Fruit fly (Drosophila melanogaster) whole organism, embryonic: ENCODE measurements around the gene NK7.1.
A peak's percentile ranks its signal among the peaks of the same experiment; 100 is the strongest.

Experiments
- Abd-B ChIP-seq: fragments of 200-800 bp; sonication (Bioruptor generic); optimal IDR thresholded peaks from 2 replicates; lab custom pipeline; 2018; ENCODE audit warnings: missing biosample characterization, mild to moderate bottlenecking, missing genetic modification characterization, moderate library complexity
- Ada2b ChIP-seq: fragments of 200-800 bp; sonication (Bioruptor generic); IDR thresholded peaks from 2 replicates; pipeline ENCODE4 v1.3.6; 2022; ENCODE audit warnings: missing biosample characterization, missing genetic modification characterization
- BtbVII ChIP-seq: fragments of 200-800 bp; sonication (Bioruptor generic); optimal IDR thresholded peaks from 3 replicates; lab custom pipeline; 2017; ENCODE audit warnings: missing biosample characterization, mild to moderate bottlenecking, missing genetic modification characterization
- CG10209 ChIP-seq: fragments of 200-800 bp; sonication (Bioruptor generic); optimal IDR thresholded peaks from 3 replicates; lab custom pipeline; 2017; ENCODE audit warnings: missing biosample characterization, mild to moderate bottlenecking, missing genetic modification characterization, missing genetic modification reagents
- CG1024 ChIP-seq: fragments of 200-800 bp; sonication (Bioruptor generic); IDR thresholded peaks from 2 replicates; pipeline ENCODE4 v1.3.6; 2022; ENCODE audit warnings: missing biosample characterization, missing genetic modification characterization
- CG10274 ChIP-seq: fragments of 200-800 bp; sonication (Bioruptor generic); optimal IDR thresholded peaks from 3 replicates; lab custom pipeline; 2017; ENCODE audit warnings: missing biosample characterization, mild to moderate bottlenecking, missing genetic modification characterization
- CG10366 ChIP-seq: fragments of 200-800 bp; sonication (Bioruptor generic); IDR thresholded peaks from 2 replicates; pipeline ENCODE4 v1.3.6; 2022; ENCODE audit warnings: missing biosample characterization, missing genetic modification characterization
- CG11093 ChIP-seq: fragments of 200-800 bp; sonication (Bioruptor generic); IDR thresholded peaks from 3 replicates; pipeline ENCODE4 v1.3.6; 2022; ENCODE audit warnings: missing biosample characterization, missing genetic modification characterization
- CG11247 ChIP-seq: fragments of 200-800 bp; sonication (Bioruptor generic); IDR thresholded peaks from 2 replicates; pipeline ENCODE4 v1.3.6; 2022; ENCODE audit warnings: missing biosample characterization, missing genetic modification characterization
- CG12219 ChIP-seq: fragments of 200-800 bp; sonication (Bioruptor generic); optimal IDR thresholded peaks from 3 replicates; lab custom pipeline; 2018; ENCODE audit warnings: missing biosample characterization, mild to moderate bottlenecking, missing genetic modification characterization
- CG12659 ChIP-seq: fragments of 200-800 bp; sonication (Bioruptor generic); optimal IDR thresholded peaks from 3 replicates; lab custom pipeline; 2017; ENCODE audit warnings: mild to moderate bottlenecking, missing biosample characterization, missing genetic modification reagents, missing genetic modification characterization
- CG13296 ChIP-seq: fragments of 200-800 bp; sonication (Bioruptor generic); optimal IDR thresholded peaks from 3 replicates; lab custom pipeline; 2018; ENCODE audit warnings: missing biosample characterization, mild to moderate bottlenecking, missing genetic modification characterization
- CG17328 ChIP-seq: fragments of 200-800 bp; sonication (Bioruptor generic); IDR thresholded peaks from 2 replicates; pipeline ENCODE4 v1.3.6; 2022; ENCODE audit warnings: missing biosample characterization, missing genetic modification characterization
- CG17912 ChIP-seq: fragments of 200-800 bp; sonication (Bioruptor generic); optimal IDR thresholded peaks from 2 replicates; lab custom pipeline; 2018; ENCODE audit warnings: missing biosample characterization, mild to moderate bottlenecking, missing genetic modification characterization
- CG1792 ChIP-seq: fragments of 200-800 bp; sonication (Bioruptor generic); optimal IDR thresholded peaks from 2 replicates; lab custom pipeline; 2016; ENCODE audit warnings: missing biosample characterization, missing genetic modification characterization
- CG1832 ChIP-seq: fragments of 200-800 bp; sonication (Bioruptor generic); optimal IDR thresholded peaks from 2 replicates; lab custom pipeline; 2017; ENCODE audit warnings: missing biosample characterization, mild to moderate bottlenecking, missing genetic modification characterization, inconsistent platforms
- CG2889 ChIP-seq: fragments of 200-800 bp; sonication (Bioruptor generic); IDR thresholded peaks from 3 replicates; pipeline ENCODE4 v1.3.6; 2022; ENCODE audit warnings: missing biosample characterization, missing genetic modification characterization
- CG30431 ChIP-seq: fragments of 200-800 bp; sonication (Bioruptor generic); optimal IDR thresholded peaks from 2 replicates; lab custom pipeline; 2017; ENCODE audit warnings: missing biosample characterization, missing genetic modification characterization
- CG42726 ChIP-seq: fragments of 200-800 bp; sonication (Bioruptor generic); IDR thresholded peaks from 2 replicates; pipeline ENCODE4 v1.3.6; 2022; ENCODE audit warnings: missing biosample characterization, missing genetic modification characterization; ENCODE audit not compliant: partially characterized antibody
- CG4820 ChIP-seq: fragments of 200-800 bp; sonication (Bioruptor generic); optimal IDR thresholded peaks from 3 replicates; lab custom pipeline; 2016; ENCODE audit warnings: missing biosample characterization, missing genetic modification characterization
- CG6683 ChIP-seq: fragments of 200-800 bp; sonication (Bioruptor generic); optimal IDR thresholded peaks from 2 replicates; lab custom pipeline; 2017; ENCODE audit warnings: missing biosample characterization, mild to moderate bottlenecking, missing genetic modification characterization, missing genetic modification reagents
- CG7928 ChIP-seq: fragments of 200-800 bp; sonication (Bioruptor generic); optimal IDR thresholded peaks from 2 replicates; lab custom pipeline; 2017; ENCODE audit warnings: missing biosample characterization, mild to moderate bottlenecking, missing genetic modification characterization
- CTCF ChIP-seq: fragments of 200-800 bp; sonication (Bioruptor generic); optimal IDR thresholded peaks from 2 replicates; lab custom pipeline; 2017; ENCODE audit warnings: missing biosample characterization, mild to moderate bottlenecking, missing genetic modification characterization, moderate library complexity
- Dfd ChIP-seq, 2 experiments: fragments of >200 bp; optimal IDR thresholded peaks; 2 replicates each; lab custom pipeline; 2017; ENCODE audit warnings: missing biosample characterization in 2 of 2, missing genetic modification characterization in 2 of 2
- E2f1 ChIP-seq: fragments of 200-800 bp; sonication (Bioruptor generic); IDR thresholded peaks from 2 replicates; pipeline ENCODE4 v1.3.6; 2022; ENCODE audit warnings: missing biosample characterization, missing genetic modification characterization
- E2f2 ChIP-seq: fragments of 200-800 bp; sonication (Bioruptor generic); IDR thresholded peaks from 2 replicates; pipeline ENCODE4 v1.3.6; 2022; ENCODE audit warnings: missing biosample characterization, missing genetic modification characterization
- HLH3B ChIP-seq: fragments of 200-800 bp; sonication (Bioruptor generic); IDR thresholded peaks from 2 replicates; pipeline ENCODE4 v1.3.6; 2022; ENCODE audit warnings: missing biosample characterization, missing genetic modification characterization
- Hmx ChIP-seq: fragments of 200-800 bp; sonication (Bioruptor generic); optimal IDR thresholded peaks from 2 replicates; lab custom pipeline; 2016; ENCODE audit warnings: missing biosample characterization, missing genetic modification characterization
- MBD-R2 ChIP-seq: fragments of 200-800 bp; sonication (Bioruptor generic); IDR thresholded peaks from 2 replicates; pipeline ENCODE4 v1.3.6; 2022; ENCODE audit warnings: missing biosample characterization, missing genetic modification characterization
- Nf-YA ChIP-seq: fragments of 200-800 bp; sonication (Bioruptor generic); IDR thresholded peaks from 2 replicates; pipeline ENCODE4 v1.3.6; 2022; ENCODE audit warnings: missing biosample characterization, missing genetic modification characterization
- NfI ChIP-seq: fragments of 200-800 bp; sonication (Bioruptor generic); optimal IDR thresholded peaks from 3 replicates; lab custom pipeline; 2018; ENCODE audit warnings: missing biosample characterization, mild to moderate bottlenecking, missing genetic modification characterization, moderate library complexity
- Side ChIP-seq: fragments of 200-800 bp; sonication (Bioruptor generic); optimal IDR thresholded peaks from 2 replicates; lab custom pipeline; 2016; ENCODE audit warnings: missing biosample characterization, missing genetic modification characterization
- Tbp ChIP-seq: fragments of >200 bp; optimal IDR thresholded peaks from 2 replicates; lab custom pipeline; 2018; ENCODE audit warnings: missing biosample characterization, missing genetic modification characterization
- Xrp1 ChIP-seq: fragments of 200-800 bp; sonication (Bioruptor generic); IDR thresholded peaks from 2 replicates; pipeline ENCODE4 v1.3.6; 2022; ENCODE audit warnings: missing biosample characterization, missing genetic modification characterization
- caup ChIP-seq: fragments of 200-800 bp; sonication (Bioruptor generic); optimal IDR thresholded peaks from 3 replicates; lab custom pipeline; 2017; ENCODE audit warnings: missing biosample characterization, mild to moderate bottlenecking, missing genetic modification characterization, moderate library complexity; ENCODE audit not compliant: severe bottlenecking
- gcm2 ChIP-seq: fragments of 200-800 bp; sonication (Bioruptor generic); optimal IDR thresholded peaks from 2 replicates; lab custom pipeline; 2016; ENCODE audit warnings: missing biosample characterization, missing genetic modification characterization
- gro ChIP-seq: fragments of 200-800 bp; sonication (Bioruptor generic); optimal IDR thresholded peaks from 2 replicates; lab custom pipeline; 2016; ENCODE audit warnings: missing biosample characterization, missing genetic modification characterization
- mld ChIP-seq: fragments of 200-800 bp; sonication (Bioruptor generic); IDR thresholded peaks from 3 replicates; pipeline ENCODE4 v1.3.6; 2022; ENCODE audit warnings: missing biosample characterization, missing genetic modification characterization; ENCODE audit not compliant: partially characterized antibody
- nau ChIP-seq: fragments of 200-800 bp; sonication (Bioruptor generic); optimal IDR thresholded peaks from 3 replicates; lab custom pipeline; 2017; ENCODE audit warnings: missing biosample characterization, mild to moderate bottlenecking, missing genetic modification characterization, missing genetic modification reagents
- nmo ChIP-seq: fragments of 200-800 bp; sonication (Bioruptor generic); optimal IDR thresholded peaks from 2 replicates; lab custom pipeline; 2018; ENCODE audit warnings: missing biosample characterization, mild to moderate bottlenecking, missing genetic modification characterization, moderate library complexity
- sc ChIP-seq, 3 experiments: fragments of >200 bp in 2 of 3; fragments of 200-800 bp in 1 of 3; sonication (Bioruptor generic) in 1 of 3; optimal IDR thresholded peaks; 2 replicates in 2 of 3; 3 replicates in 1 of 3; lab custom pipeline; 2017; ENCODE audit warnings: mild to moderate bottlenecking in 1 of 3, missing biosample characterization in 1 of 3, missing genetic modification characterization in 1 of 3, missing genetic modification reagents in 1 of 3
- tgo ChIP-seq: fragments of 200-800 bp; sonication (Bioruptor generic); IDR thresholded peaks from 3 replicates; pipeline ENCODE4 v1.3.6; 2022; ENCODE audit warnings: missing biosample characterization, missing genetic modification characterization
- tin ChIP-seq: fragments of 200-800 bp; sonication (Bioruptor generic); optimal IDR thresholded peaks from 3 replicates; lab custom pipeline; 2016; ENCODE audit warnings: missing biosample characterization, missing genetic modification characterization
- trem ChIP-seq: fragments of 200-800 bp; optimal IDR thresholded peaks from 3 replicates; lab custom pipeline; 2019; ENCODE audit warnings: missing biosample characterization, mild to moderate bottlenecking, missing genetic modification characterization, moderate library complexity
- vfl ChIP-seq: fragments of 200-800 bp; sonication (Bioruptor generic); optimal IDR thresholded peaks from 2 replicates; lab custom pipeline; 2016; ENCODE audit warnings: missing biosample characterization, missing genetic modification characterization
- wek ChIP-seq: fragments of 200-800 bp; sonication (Bioruptor generic); optimal IDR thresholded peaks from 3 replicates; lab custom pipeline; 2018; ENCODE audit warnings: missing biosample characterization, mild to moderate bottlenecking, missing genetic modification characterization, moderate library complexity
- zen ChIP-seq: fragments of 200-800 bp; sonication (Bioruptor generic); optimal IDR thresholded peaks from 3 replicates; lab custom pipeline; 2018; ENCODE audit warnings: missing biosample characterization, mild to moderate bottlenecking, missing genetic modification characterization, moderate library complexity
- zfh1 ChIP-seq: fragments of 200-800 bp; sonication (Bioruptor generic); IDR thresholded peaks from 3 replicates; pipeline ENCODE4 v1.3.6; 2022; ENCODE audit warnings: missing biosample characterization, missing genetic modification characterization

Gene NK7.1

dm6 chr3R:14373828-14374217, 1.1 kb upstream of the NK7.1 start (continued):
- TF ChIP-seq CG10209 (no peak), HLH3B (GFP tag; lab: Robert Waterston, UW) (0 out of 2 replicates have a peak, but pooled peaks have one; percentile 27), zfh1 (GFP tag; lab: Robert Waterston, UW) (no peak), Xrp1 (GFP tag; lab: Robert Waterston, UW) (peak; percentile 23; the same call in 1 of the 2 replicates), Ada2b (GFP tag; lab: Robert Waterston, UW) (no peak), tin (GFP tag; lab: Kevin White, UChicago) (no peak), vfl (GFP tag; lab: Kevin White, UChicago) (no peak), Nf-YA (GFP tag; lab: Robert Waterston, UW) (no peak), MBD-R2 (GFP tag; lab: Robert Waterston, UW) (no peak)

dm6 chr3R:14373192-14373827, 559 bp upstream of the NK7.1 start:
- TF ChIP-seq CG11093 (GFP tag; lab: Robert Waterston, UW) (peak; percentile 59; the same call in 1 of the 3 replicates), E2f2 (GFP tag; lab: Robert Waterston, UW) (peak; percentile 79), caup (GFP tag; lab: Kevin White, UChicago) (peak; percentile 80), sc (optimal IDR thresholded peaks at IDR 0.05; lab: Kevin White, UChicago) (no peak), sc (GFP tag; optimal IDR thresholded peaks at IDR 0.05; lab: Kevin White, UChicago) (peak; percentile 95), tin (GFP tag; lab: Kevin White, UChicago) (peak; percentile 82), BtbVII (GFP tag; lab: Kevin White, UChicago) (peak; percentile 32), CG12659 (GFP tag; lab: Kevin White, UChicago) (peak; percentile 94), CG10274 (GFP tag; lab: Kevin White, UChicago) (peak; percentile 76), nmo (GFP tag; lab: Kevin White, UChicago) (peak; percentile 97), Abd-B (GFP tag; lab: Kevin White, UChicago) (peak; percentile 96), CG4820 (GFP tag; lab: Kevin White, UChicago) (peak; percentile 87), CG11247 (GFP tag; lab: Robert Waterston, UW) (peak; percentile 71), Dfd (GFP tag; optimal IDR thresholded peaks at IDR 0.05; lab: Kevin White, UChicago) (no peak), CG12219 (GFP tag; lab: Kevin White, UChicago) (peak; percentile 96), Hmx (peak; percentile 69), CG30431 (peak; percentile 95), gro (GFP tag; lab: Kevin White, UChicago) (peak; percentile 32), tgo (GFP tag; lab: Robert Waterston, UW) (peak; percentile 91), CG17328 (GFP tag; lab: Robert Waterston, UW) (peak; percentile 97), CG1024 (GFP tag; lab: Robert Waterston, UW) (peak; percentile 64; the same call in 1 of the 2 replicates), CG42726 (GFP tag; lab: Robert Waterston, UW) (no peak), CTCF (GFP tag; lab: Kevin White, UChicago) (no peak), trem (tag; lab: Kevin White, UChicago) (peak; percentile 81), CG17912 (GFP tag; lab: Kevin White, UChicago) (peak; percentile 61), wek (GFP tag; lab: Kevin White, UChicago) (peak; percentile 78), mld (GFP tag; lab: Robert Waterston, UW) (no peak), CG10366 (peak; percentile 97), CG7928 (peak; percentile 48), CG1832 (GFP tag; lab: Kevin White, UChicago) (peak; percentile 77), CG1792 (GFP tag; lab: Kevin White, UChicago) (peak; percentile 75), NfI (GFP tag; lab: Kevin White, UChicago) (peak; percentile 95), CG2889 (peak; percentile 96), HLH3B (GFP tag; lab: Robert Waterston, UW) (peak; percentile 89), gcm2 (GFP tag; lab: Kevin White, UChicago) (peak; percentile 96), CG13296 (GFP tag; lab: Kevin White, UChicago) (peak; percentile 65), Tbp (no peak), vfl (GFP tag; lab: Kevin White, UChicago) (peak; percentile 90), nau (GFP tag; lab: Kevin White, UChicago) (peak; percentile 85), CG6683 (GFP tag; lab: Kevin White, UChicago) (peak; percentile 61), zen (tag; lab: Kevin White, UChicago) (peak; percentile 58), E2f1 (GFP tag; lab: Robert Waterston, UW) (peak; percentile 77), Side (GFP tag; lab: Kevin White, UChicago) (peak; percentile 75)
